Worm (Caenorhabditis elegans) whole organism, young adult: ENCODE results near the gene C14A6.6.
A peak's percentile ranks its signal among the peaks of the same experiment; 100 is the strongest.

Experiments
- B0035.1 ChIP-seq: sonication (generic microtip); optimal IDR thresholded peaks from 2 replicates; lab custom pipeline; 2016; ENCODE audit warnings: missing genetic modification characterization, mild to moderate bottlenecking, missing compliant biosample characterization, missing genotype, missing genetic modification reagents
- F22D6.2 ChIP-seq: sonication (generic microtip); optimal IDR thresholded peaks from 2 replicates; lab custom pipeline; 2016; ENCODE audit warnings: mild to moderate bottlenecking, missing genetic modification characterization, missing compliant biosample characterization
- F52B5.7 ChIP-seq: sonication (generic microtip); optimal IDR thresholded peaks from 2 replicates; lab custom pipeline; 2016; ENCODE audit warnings: mild to moderate bottlenecking, missing genetic modification characterization, missing compliant biosample characterization
- F57C9.4 ChIP-seq: sonication (generic microtip); optimal IDR thresholded peaks from 2 replicates; lab custom pipeline; 2017; ENCODE audit warnings: mild to moderate bottlenecking, missing genetic modification characterization, missing compliant biosample characterization
- Y67H2A.10 ChIP-seq: fragments of 200-800 bp; sonication (Bioruptor generic); conservative IDR thresholded peaks from 2 replicates; pipeline ENCODE4 v1.3.6; 2022; ENCODE audit warnings: missing genetic modification reagents, missing genetic modification characterization, missing compliant biosample characterization
- ZK185.1 ChIP-seq: sonication (generic microtip); optimal IDR thresholded peaks from 2 replicates; lab custom pipeline; 2016; ENCODE audit warnings: mild to moderate bottlenecking, missing genetic modification characterization, missing compliant biosample characterization; ENCODE audit not compliant: poor library complexity, severe bottlenecking
- ama-1 ChIP-seq, 3 experiments: fragments of 150-350 bp in 1 of 3; sonication (generic microtip) in 2 of 3; optimal IDR thresholded peaks; 2 replicates each; lab custom pipeline; 2014 to 2018; ENCODE audit warnings: missing biosample characterization in 2 of 3, missing genetic modification characterization in 2 of 3, missing genetic modification reagents in 2 of 3
- atf-7 ChIP-seq: sonication (generic microtip); optimal IDR thresholded peaks from 2 replicates; lab custom pipeline; 2017; ENCODE audit warnings: mild to moderate bottlenecking, missing genetic modification characterization, missing compliant biosample characterization
- attf-5 ChIP-seq: fragments of 200-800 bp; sonication (Bioruptor generic); optimal IDR thresholded peaks from 2 replicates; lab custom pipeline; 2018; ENCODE audit warnings: mild to moderate bottlenecking, missing genetic modification characterization, missing compliant biosample characterization
- bed-1 ChIP-seq: fragments of 200-800 bp; sonication (Bioruptor generic); IDR thresholded peaks from 2 replicates; pipeline ENCODE4 v1.3.6; 2022; ENCODE audit warnings: missing genetic modification reagents, missing genetic modification characterization, missing compliant biosample characterization
- ceh-100 ChIP-seq: fragments of 200-800 bp; sonication (Bioruptor generic); IDR thresholded peaks from 2 replicates; pipeline ENCODE4 v1.3.6; 2022; ENCODE audit warnings: missing genetic modification reagents, missing genetic modification characterization, missing compliant biosample characterization
- ceh-27 ChIP-seq: fragments of 200-800 bp; sonication (Bioruptor generic); optimal IDR thresholded peaks from 2 replicates; lab custom pipeline; 2018; ENCODE audit warnings: mild to moderate bottlenecking, missing genetic modification characterization, moderate library complexity, missing compliant biosample characterization
- egl-44 ChIP-seq: fragments of 200-800 bp; sonication (Bioruptor generic); IDR thresholded peaks from 2 replicates; pipeline ENCODE4 v1.3.6; 2022; ENCODE audit warnings: missing genetic modification reagents, missing genetic modification characterization, missing compliant biosample characterization
- egrh-3 ChIP-seq: fragments of 200-800 bp; sonication (Bioruptor generic); IDR thresholded peaks from 2 replicates; pipeline ENCODE4 v1.3.6; 2022; ENCODE audit warnings: missing genetic modification reagents, missing genetic modification characterization, missing compliant biosample characterization
- ekl-4 ChIP-seq: fragments of 200-800 bp; sonication (Bioruptor generic); IDR thresholded peaks from 2 replicates; pipeline ENCODE4 v1.3.6; 2022; ENCODE audit warnings: missing genetic modification reagents, missing genetic modification characterization, missing compliant biosample characterization
- fkh-3 ChIP-seq: sonication (generic microtip); optimal IDR thresholded peaks from 2 replicates; lab custom pipeline; 2016; ENCODE audit warnings: mild to moderate bottlenecking, missing genetic modification characterization, missing compliant biosample characterization
- him-1 ChIP-seq: sonication (generic microtip); optimal IDR thresholded peaks from 2 replicates; lab custom pipeline; 2016; ENCODE audit warnings: missing genotype, missing genetic modification reagents, missing genetic modification characterization, missing compliant biosample characterization
- hlh-26 ChIP-seq: fragments of 200-800 bp; sonication (Bioruptor generic); conservative IDR thresholded peaks from 2 replicates; pipeline ENCODE4 v1.3.6; 2022; ENCODE audit warnings: missing genetic modification reagents, missing genetic modification characterization, missing compliant biosample characterization
- let-526 ChIP-seq: fragments of 200-800 bp; sonication (Bioruptor generic); IDR thresholded peaks from 2 replicates; pipeline ENCODE4 v1.3.6; 2022; ENCODE audit warnings: missing genetic modification reagents, missing genetic modification characterization, missing compliant biosample characterization
- lin-35 ChIP-seq, 3 experiments: fragments of 150-350 bp in 2 of 3; sonication (generic microtip) in 1 of 3; optimal IDR thresholded peaks; 2 replicates each; lab custom pipeline; 2014 to 2018; ENCODE audit warnings: missing biosample characterization in 3 of 3, missing genetic modification characterization in 3 of 3, missing genetic modification reagents in 3 of 3
- lin-54 ChIP-seq: fragments of 200-800 bp; sonication (Bioruptor generic); optimal IDR thresholded peaks from 2 replicates; lab custom pipeline; 2018; ENCODE audit warnings: mild to moderate bottlenecking, missing genetic modification characterization, missing compliant biosample characterization
- lir-1 ChIP-seq: fragments of 200-800 bp; sonication (Bioruptor generic); conservative IDR thresholded peaks from 2 replicates; pipeline ENCODE4 v1.3.6; 2022; ENCODE audit warnings: missing genetic modification reagents, missing genetic modification characterization, missing compliant biosample characterization
- mes-4 ChIP-seq: sonication (generic microtip); optimal IDR thresholded peaks from 2 replicates; lab custom pipeline; 2016; ENCODE audit warnings: missing genotype, missing genetic modification characterization, missing compliant biosample characterization
- nfya-2 ChIP-seq: fragments of 200-800 bp; sonication (Bioruptor generic); IDR thresholded peaks from 2 replicates; pipeline ENCODE4 v1.3.6; 2022; ENCODE audit warnings: missing genetic modification reagents, missing genetic modification characterization, missing compliant biosample characterization
- nhr-120 ChIP-seq: fragments of 200-800 bp; sonication (Bioruptor generic); IDR thresholded peaks from 2 replicates; pipeline ENCODE4 v1.3.6; 2022; ENCODE audit warnings: missing genetic modification characterization, missing compliant biosample characterization
- nhr-80 ChIP-seq: sonication (generic microtip); optimal IDR thresholded peaks from 2 replicates; lab custom pipeline; 2016; ENCODE audit warnings: missing genetic modification characterization, missing compliant biosample characterization
- pbrm-1 ChIP-seq: fragments of 200-800 bp; sonication (Bioruptor generic); IDR thresholded peaks from 2 replicates; pipeline ENCODE4 v1.3.6; 2022; ENCODE audit warnings: missing genetic modification reagents, missing genetic modification characterization, missing compliant biosample characterization
- repo-1 ChIP-seq: sonication (generic microtip); optimal IDR thresholded peaks from 2 replicates; lab custom pipeline; 2017; ENCODE audit warnings: mild to moderate bottlenecking, missing genetic modification characterization, missing compliant biosample characterization
- snpc-1.1 ChIP-seq: sonication (generic microtip); optimal IDR thresholded peaks from 2 replicates; lab custom pipeline; 2017; ENCODE audit warnings: missing genetic modification characterization, mild to moderate bottlenecking, missing compliant biosample characterization, antibody characterized with exemption, moderate library complexity, missing genotype, missing genetic modification reagents; ENCODE audit not compliant: insufficient read depth
- somi-1 ChIP-seq: fragments of 200-800 bp; sonication (Bioruptor generic); optimal IDR thresholded peaks from 2 replicates; lab custom pipeline; 2018; ENCODE audit warnings: mild to moderate bottlenecking, missing genetic modification characterization, missing compliant biosample characterization
- unc-62 ChIP-seq: fragments of 150-350 bp; optimal IDR thresholded peaks from 2 replicates; lab custom pipeline; 2014; ENCODE audit warnings: missing biosample characterization, missing genetic modification reagents, missing genetic modification characterization
- ztf-25 ChIP-seq: fragments of 200-800 bp; sonication (Bioruptor generic); IDR thresholded peaks from 2 replicates; pipeline ENCODE4 v1.3.6; 2022; ENCODE audit warnings: missing genetic modification reagents, missing genetic modification characterization, missing compliant biosample characterization

The C14A6.6 gene

ce11 chrV:18163434-18163833, 3.6 kb downstream of the C14A6.6 start:
- TF ChIP-seq ztf-25 (GFP tag; lab: Robert Waterston, UW) (no peak), bed-1 (GFP tag; lab: Robert Waterston, UW) (no peak)

- no peak for TF ChIP-seq unc-62
- no peak for TF ChIP-seq ceh-100 (GFP tag; lab: Robert Waterston, UW)
- TF ChIP-seq let-526 (GFP tag; lab: Robert Waterston, UW) = no peak
- no peak for TF ChIP-seq hlh-26
- TF ChIP-seq fkh-3 = no peak
- TF ChIP-seq F52B5.7 (tag; lab: Kevin White, UChicago) = no peak
- no peak for TF ChIP-seq atf-7 (tag; lab: Kevin White, UChicago)
- TF ChIP-seq B0035.1 (tag; lab: Kevin White, UChicago) = no peak
- TF ChIP-seq pbrm-1 (GFP tag; lab: Robert Waterston, UW) = no peak
- TF ChIP-seq mes-4 = no peak
- no peak for TF ChIP-seq egrh-3 (GFP tag; lab: Robert Waterston, UW)
Measured at ce11 chrV:18162568-18162967, 4.5 kb downstream of the C14A6.6 start, which contains the start of gene C14A6.12. Gene C14A6.12, minus strand, starts transcription at chrV:18162668.

- TF ChIP-seq him-1 = no peak
- TF ChIP-seq lin-35 (GFP tag; optimal IDR thresholded peaks at IDR 0.05; lab: Kevin White, UChicago) = no peak
- no peak for TF ChIP-seq F52B5.7 (tag; lab: Kevin White, UChicago)
- no peak for TF ChIP-seq lin-54 (GFP tag; lab: Kevin White, UChicago)
- TF ChIP-seq lir-1 (GFP tag; lab: Robert Waterston, UW) = no peak
- no peak for TF ChIP-seq F57C9.4 (tag; lab: Kevin White, UChicago)
- TF ChIP-seq ceh-27 = no peak
- TF ChIP-seq, all 124 proteins: peak for 0
Measured at ce11 chrV:18161228-18161627, 5.8 kb downstream of the C14A6.6 start, which contains the start of gene C14A6.13. Gene C14A6.13, minus strand, starts transcription at chrV:18161328.

ce11 chrV:18158172-18158571, 8.9 kb downstream of the C14A6.6 start:
- no peak for TF ChIP-seq attf-5 (GFP tag; lab: Kevin White, UChicago)
- TF ChIP-seq F22D6.2 (tag; lab: Kevin White, UChicago) = no peak
- TF ChIP-seq somi-1 (GFP tag; lab: Kevin White, UChicago) = no peak
- TF ChIP-seq F57C9.4 (tag; lab: Kevin White, UChicago) = no peak

ce11 chrV:18157707-18158106, 9.4 kb downstream of the C14A6.6 start, which contains the start of gene clec-48:
Gene clec-48, plus strand, starts transcription at chrV:18158026.
- TF ChIP-seq Y67H2A.10 (GFP tag; lab: Robert Waterston, UW) (no peak), nhr-120 (GFP tag; lab: Robert Waterston, UW) (no peak), nhr-80 (tag; lab: Kevin White, UChicago) (peak; percentile 9)

- no peak for TF ChIP-seq repo-1
- TF ChIP-seq snpc-1.1 (tag; lab: Kevin White, UChicago) = no peak
- TF ChIP-seq ekl-4 = no peak
- TF ChIP-seq ama-1 (optimal IDR thresholded peaks at IDR 0.05; lab: Kevin White, UChicago) = no peak
- TF ChIP-seq ama-1 (GFP tag; optimal IDR thresholded peaks at IDR 0.05; lab: Kevin White, UChicago) = no peak
- TF ChIP-seq egl-44 (GFP tag; lab: Robert Waterston, UW) = no peak
- TF ChIP-seq bed-1 (GFP tag; lab: Robert Waterston, UW) = no peak
- no peak for TF ChIP-seq F22D6.2 (tag; lab: Kevin White, UChicago)
- TF ChIP-seq ZK185.1 = no peak
- TF ChIP-seq nfya-2 (GFP tag; lab: Robert Waterston, UW) = no peak
- no peak for TF ChIP-seq ceh-27
Measured at ce11 chrV:18146077-18146476, 21.0 kb downstream of the C14A6.6 start, which contains the start of gene C14A6.3. Gene C14A6.3, plus strand, starts transcription at chrV:18146377.
